Fruit fly (Drosophila melanogaster) whole organism: ENCODE data around the gene TwdlO.

Source experiments
- CG8478 ChIP-seq: fragments of >200 bp; optimal IDR thresholded peaks from 2 replicates; lab custom pipeline; 2018; ENCODE audit warnings: inconsistent platforms
- Dll ChIP-seq: fragments of >200 bp; optimal IDR thresholded peaks from 2 replicates; lab custom pipeline; 2017
- EcR ChIP-seq, 2 experiments: fragments of >200 bp; optimal IDR thresholded peaks; 2 replicates each; lab custom pipeline; 2017; ENCODE audit warnings: missing biosample characterization in 2 of 2, missing genetic modification characterization in 2 of 2, missing genetic modification reagents in 2 of 2
- pan ChIP-seq: fragments of >200 bp; optimal IDR thresholded peaks from 2 replicates; lab custom pipeline; 2017
- psq ChIP-seq: fragments of >200 bp; optimal IDR thresholded peaks from 2 replicates; lab custom pipeline; 2017
- usp ChIP-seq: fragments of >200 bp; optimal IDR thresholded peaks from 2 replicates; lab custom pipeline; 2017; ENCODE audit warnings: missing biosample characterization, missing genetic modification characterization, mixed read lengths

Gene TwdlO

dm6 chr3R:26626638-26627037 lies at the start of gene TwdlO:
TwdlO (minus strand) TSS chr3R:26626738.
- TF ChIP-seq CG8478 (no peak), EcR (GFP tag; optimal IDR thresholded peaks at IDR 0.05; lab: Kevin White, UChicago) (no peak), Dll (lab: Kevin White, UChicago) (no peak), usp (GFP tag; lab: Kevin White, UChicago) (no peak), pan (lab: Kevin White, UChicago) (no peak), psq (lab: Kevin White, UChicago) (no peak)

DNA sequence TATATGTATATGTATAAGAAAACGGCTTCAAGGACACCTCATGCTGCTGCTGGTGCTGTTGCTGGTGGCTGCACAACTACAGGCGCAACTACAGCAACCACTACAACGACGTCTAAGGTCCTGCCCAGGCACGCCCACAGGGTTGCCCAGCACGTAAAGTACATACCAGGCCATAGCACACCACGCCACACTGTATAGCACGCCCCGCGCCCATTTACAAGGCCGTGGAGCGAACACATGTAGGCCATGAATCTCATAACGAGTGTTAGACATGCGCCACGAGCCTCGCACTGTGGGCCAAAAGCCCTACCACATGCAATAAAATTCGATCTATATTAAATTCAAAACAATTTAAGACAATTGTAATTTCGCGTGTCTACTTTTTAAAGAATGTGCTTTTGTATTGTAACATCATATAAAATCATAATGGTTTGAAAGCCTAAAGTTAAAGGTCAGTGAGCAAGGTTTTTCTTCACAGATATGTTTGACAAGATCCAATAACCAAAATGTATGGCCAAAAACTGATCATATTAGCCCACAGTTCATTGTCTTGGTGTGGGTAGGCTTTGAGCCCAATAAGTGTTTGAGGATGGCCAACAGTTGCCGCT lies 45.1 kb upstream of the TwdlO start:
- TF ChIP-seq CG8478 (no peak), psq (lab: Kevin White, UChicago) (no peak), EcR (GFP tag; optimal IDR thresholded peaks at IDR 0.05; lab: Kevin White, UChicago) (no peak), usp (GFP tag; lab: Kevin White, UChicago) (no peak), pan (lab: Kevin White, UChicago) (no peak), Dll (lab: Kevin White, UChicago) (no peak)

- TF ChIP-seq EcR (GFP tag; optimal IDR thresholded peaks at IDR 0.05; lab: Kevin White, UChicago), result no peak
- TF ChIP-seq usp (GFP tag; lab: Kevin White, UChicago), result no peak
- no peak for TF ChIP-seq psq (lab: Kevin White, UChicago)
- TF ChIP-seq Dll (lab: Kevin White, UChicago), result no peak
- TF ChIP-seq pan (lab: Kevin White, UChicago), result no peak
- no peak for TF ChIP-seq CG8478
These were observed 43.7 kb upstream of the TwdlO start for dm6 chr3R:26670277-26670676.

- TF ChIP-seq psq (lab: Kevin White, UChicago), result no peak
- TF ChIP-seq pan (lab: Kevin White, UChicago), result no peak
- TF ChIP-seq usp (GFP tag; lab: Kevin White, UChicago), result no peak
These were observed 29.6 kb upstream of the TwdlO start, which contains the start of gene Tb for dm6 chr3R:26656140-26656539. Tb (plus strand) TSS chr3R:26656440.

DNA sequence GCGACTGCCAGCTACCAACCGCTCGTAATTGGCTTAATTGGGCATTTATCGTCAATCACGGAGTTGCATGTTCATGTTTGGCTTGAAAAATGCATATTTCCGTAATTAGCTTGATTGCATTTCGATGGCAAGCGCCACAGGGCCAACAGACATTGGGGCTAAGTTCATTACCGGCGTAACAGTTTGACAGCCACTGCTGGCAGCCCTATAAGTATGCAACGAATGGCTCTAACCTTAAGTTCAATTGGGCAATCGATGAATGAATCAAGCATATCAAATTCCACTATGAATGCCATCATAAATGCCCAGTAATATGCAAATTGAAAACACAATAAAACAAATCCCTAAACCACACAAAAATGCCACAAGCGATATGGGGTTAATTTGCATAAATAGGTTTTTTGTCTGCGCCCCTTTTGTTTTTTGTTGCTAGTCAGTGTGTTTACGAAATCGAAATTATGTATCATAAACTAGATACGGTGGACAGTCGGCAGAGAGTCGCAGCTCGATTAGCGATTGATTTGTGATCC lies 28.9 kb upstream of the TwdlO start:
- TF ChIP-seq Dll (lab: Kevin White, UChicago) (no peak), pan (lab: Kevin White, UChicago) (no peak), psq (lab: Kevin White, UChicago) (no peak), EcR (GFP tag; optimal IDR thresholded peaks at IDR 0.05; lab: Kevin White, UChicago) (no peak), CG8478 (no peak), usp (GFP tag; lab: Kevin White, UChicago) (no peak)

DNA sequence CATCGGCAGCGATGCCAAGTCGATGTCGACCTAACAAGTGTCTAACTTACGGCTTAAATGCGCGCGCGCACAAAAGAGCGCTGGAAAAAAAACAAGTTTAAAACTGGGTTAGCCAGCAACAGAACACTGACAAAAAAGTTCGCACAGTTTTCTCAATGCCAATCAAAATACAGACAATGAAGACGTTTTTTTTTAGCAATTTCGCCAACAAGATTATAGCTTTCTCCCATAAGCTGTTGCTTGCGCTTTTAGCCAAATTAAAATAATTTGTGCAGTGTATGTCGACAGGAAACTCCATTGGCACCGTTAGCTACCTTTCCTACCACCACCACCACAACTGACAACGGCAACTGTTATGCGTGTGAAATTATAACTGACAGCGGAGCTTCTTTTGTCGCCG lies 28.1 kb upstream of the TwdlO start:
- TF ChIP-seq pan (lab: Kevin White, UChicago), result no peak
- no peak for TF ChIP-seq CG8478
- no peak for TF ChIP-seq Dll (lab: Kevin White, UChicago)
- no peak for TF ChIP-seq psq (lab: Kevin White, UChicago)
- no peak for TF ChIP-seq EcR (GFP tag; optimal IDR thresholded peaks at IDR 0.05; lab: Kevin White, UChicago)
- TF ChIP-seq usp (GFP tag; lab: Kevin White, UChicago), result no peak

- TF ChIP-seq Dll (lab: Kevin White, UChicago), result no peak
- TF ChIP-seq pan (lab: Kevin White, UChicago), result no peak
- no peak for TF ChIP-seq EcR (GFP tag; optimal IDR thresholded peaks at IDR 0.05; lab: Kevin White, UChicago)
- no peak for TF ChIP-seq psq (lab: Kevin White, UChicago)
- no peak for TF ChIP-seq CG8478
- no peak for TF ChIP-seq usp (GFP tag; lab: Kevin White, UChicago)
These were observed 13.1 kb upstream of the TwdlO start, which contains the start of gene TwdlD for dm6 chr3R:26639503-26640075. TwdlD (plus strand) TSS chr3R:26640025.

dm6 chr3R:26636388-26636787 lies 9.8 kb upstream of the TwdlO start, which contains the start of gene TwdlS:
TwdlS (plus strand) TSS chr3R:26636688.
- TF ChIP-seq usp (GFP tag; lab: Kevin White, UChicago) (no peak), psq (lab: Kevin White, UChicago) (no peak), CG8478 (no peak), EcR (GFP tag; optimal IDR thresholded peaks at IDR 0.05; lab: Kevin White, UChicago) (no peak), pan (lab: Kevin White, UChicago) (no peak), Dll (lab: Kevin White, UChicago) (no peak)

DNA sequence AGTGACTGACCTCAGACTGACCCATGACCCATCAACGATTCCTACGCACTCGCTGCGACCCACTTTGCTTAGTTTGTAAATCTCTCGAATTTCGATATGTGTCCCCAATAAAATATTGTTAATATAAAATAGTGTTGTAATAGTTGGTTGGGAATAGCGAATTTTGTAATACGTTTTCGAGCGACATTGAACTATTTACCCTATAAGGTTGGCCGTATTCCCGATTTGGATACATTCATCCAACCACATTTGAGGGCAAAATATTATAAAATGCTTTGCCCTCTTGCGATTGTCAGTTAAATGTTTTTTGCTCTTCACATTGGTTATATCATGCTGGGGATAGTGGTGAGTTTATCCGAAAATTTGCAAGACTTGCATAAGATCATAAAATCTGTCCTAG lies 8.0 kb upstream of the TwdlO start, which contains the start of gene TwdlR:
Gene TwdlR (plus strand): TSS at position 301 of the 400 bp plus-strand sequence.
- TF ChIP-seq usp (GFP tag; lab: Kevin White, UChicago) (no peak), CG8478 (no peak), pan (lab: Kevin White, UChicago) (no peak), psq (lab: Kevin White, UChicago) (no peak), Dll (lab: Kevin White, UChicago) (no peak), EcR (GFP tag; optimal IDR thresholded peaks at IDR 0.05; lab: Kevin White, UChicago) (no peak)

dm6 chr3R:26633432-26633831 lies 6.9 kb upstream of the TwdlO start, which contains the start of gene TwdlH:
TwdlH (plus strand) TSS chr3R:26633732.
- TF ChIP-seq usp (GFP tag; lab: Kevin White, UChicago), result no peak
- TF ChIP-seq pan (lab: Kevin White, UChicago), result no peak
- TF ChIP-seq EcR (GFP tag; optimal IDR thresholded peaks at IDR 0.05; lab: Kevin White, UChicago), result no peak
- TF ChIP-seq psq (lab: Kevin White, UChicago), result no peak
- TF ChIP-seq CG8478, result no peak
- no peak for TF ChIP-seq Dll (lab: Kevin White, UChicago)

DNA sequence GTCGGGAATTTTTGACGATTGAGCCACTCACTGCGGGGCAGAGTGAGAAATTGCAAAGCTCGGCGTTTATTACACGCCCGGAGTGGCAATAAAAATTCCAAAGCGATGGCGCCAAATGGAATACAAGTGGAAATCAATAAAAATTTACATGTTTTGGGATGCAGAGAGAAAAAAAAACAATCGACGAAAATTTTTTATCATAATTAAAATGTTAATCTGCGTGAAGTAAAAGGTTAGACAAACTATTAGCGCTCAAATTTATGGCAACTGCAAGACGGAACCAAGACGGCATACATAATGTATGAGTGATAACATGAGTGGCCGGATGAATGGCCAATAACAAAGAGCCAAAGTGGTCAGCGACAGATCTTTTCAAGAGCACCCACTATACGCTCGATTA lies 6.5 kb upstream of the TwdlO start:
- TF ChIP-seq CG8478, result no peak
- TF ChIP-seq psq (lab: Kevin White, UChicago), result no peak
